Fruit fly (Drosophila melanogaster) whole organism, embryonic: ENCODE data around the gene MFS18.
A peak's percentile ranks its signal among the peaks of the same experiment; 100 is the strongest.

Experiments used
- Antp ChIP-seq: fragments of 200-800 bp; sonication (Bioruptor generic); optimal IDR thresholded peaks from 3 replicates; lab custom pipeline; 2016; ENCODE audit warnings: missing biosample characterization, missing genetic modification characterization
- Bgb ChIP-seq: fragments of 200-800 bp; sonication (Bioruptor generic); IDR thresholded peaks from 2 replicates; pipeline ENCODE4 v1.3.6; 2022; ENCODE audit warnings: missing biosample characterization, missing genetic modification characterization; ENCODE audit not compliant: partially characterized antibody
- Bteb2 ChIP-seq: fragments of 200-800 bp; sonication (Bioruptor generic); optimal IDR thresholded peaks from 2 replicates; lab custom pipeline; 2016; ENCODE audit warnings: missing biosample characterization, missing genetic modification characterization
- CG10267 ChIP-seq: fragments of 200-800 bp; sonication (Bioruptor generic); optimal IDR thresholded peaks from 2 replicates; lab custom pipeline; 2018; ENCODE audit warnings: missing biosample characterization, mild to moderate bottlenecking, missing genetic modification characterization, moderate library complexity
- CG12236 ChIP-seq: fragments of 200-800 bp; sonication (Bioruptor generic); optimal IDR thresholded peaks from 2 replicates; lab custom pipeline; 2016; ENCODE audit warnings: missing biosample characterization, missing genetic modification characterization
- CG13424 ChIP-seq: fragments of 200-800 bp; sonication (Bioruptor generic); optimal IDR thresholded peaks from 2 replicates; lab custom pipeline; 2019; ENCODE audit warnings: missing biosample characterization, mild to moderate bottlenecking, missing genetic modification characterization, moderate library complexity
- CG17328 ChIP-seq: fragments of 200-800 bp; sonication (Bioruptor generic); IDR thresholded peaks from 2 replicates; pipeline ENCODE4 v1.3.6; 2022; ENCODE audit warnings: missing biosample characterization, missing genetic modification characterization
- CG18476 ChIP-seq: fragments of 200-800 bp; sonication (Bioruptor generic); optimal IDR thresholded peaks from 2 replicates; lab custom pipeline; 2016; ENCODE audit warnings: missing biosample characterization, mild to moderate bottlenecking, missing genetic modification characterization
- CG34224 ChIP-seq: fragments of 200-800 bp; sonication (Bioruptor generic); IDR thresholded peaks from 3 replicates; pipeline ENCODE4 v1.3.6; 2022; ENCODE audit warnings: missing biosample characterization, missing genetic modification characterization; ENCODE audit not compliant: partially characterized antibody
- CG4617 ChIP-seq: fragments of 200-800 bp; sonication (Bioruptor generic); optimal IDR thresholded peaks from 3 replicates; lab custom pipeline; 2016; ENCODE audit warnings: missing biosample characterization, missing genetic modification characterization, borderline replicate concordance
- CG7928 ChIP-seq: fragments of 200-800 bp; sonication (Bioruptor generic); optimal IDR thresholded peaks from 2 replicates; lab custom pipeline; 2017; ENCODE audit warnings: missing biosample characterization, mild to moderate bottlenecking, missing genetic modification characterization
- CTCF ChIP-seq: fragments of 200-800 bp; sonication (Bioruptor generic); optimal IDR thresholded peaks from 2 replicates; lab custom pipeline; 2017; ENCODE audit warnings: missing biosample characterization, mild to moderate bottlenecking, missing genetic modification characterization, moderate library complexity
- Deaf1 ChIP-seq: fragments of 200-800 bp; optimal IDR thresholded peaks from 3 replicates; lab custom pipeline; 2019; ENCODE audit warnings: missing biosample characterization, mild to moderate bottlenecking, missing genetic modification characterization, moderate library complexity
- Dref ChIP-seq: fragments of 200-800 bp; sonication (Bioruptor generic); IDR thresholded peaks from 2 replicates; pipeline ENCODE4 v1.3.6; 2022; ENCODE audit warnings: missing biosample characterization, missing genetic modification characterization
- Ets65A ChIP-seq: fragments of 200-800 bp; sonication (Bioruptor generic); peaks from one replicate; lab custom pipeline; 2016; ENCODE audit warnings: missing biosample characterization, missing genetic modification characterization
- Gsc ChIP-seq: fragments of 200-800 bp; sonication (Bioruptor generic); IDR thresholded peaks from 2 replicates; pipeline ENCODE4 v1.3.6; 2022; ENCODE audit warnings: missing biosample characterization, missing genetic modification characterization
- HmgZ ChIP-seq: fragments of 200-800 bp; sonication (Bioruptor generic); optimal IDR thresholded peaks from 2 replicates; lab custom pipeline; 2018; ENCODE audit warnings: missing biosample characterization, mild to moderate bottlenecking, missing genetic modification characterization
- Hmx ChIP-seq: fragments of 200-800 bp; sonication (Bioruptor generic); optimal IDR thresholded peaks from 2 replicates; lab custom pipeline; 2016; ENCODE audit warnings: missing biosample characterization, missing genetic modification characterization
- Hr3 ChIP-seq: fragments of 200-800 bp; sonication (Bioruptor generic); optimal IDR thresholded peaks from 3 replicates; lab custom pipeline; 2016; ENCODE audit warnings: missing biosample characterization, missing genetic modification characterization
- Lhr ChIP-seq: fragments of 200-800 bp; sonication (Bioruptor generic); optimal IDR thresholded peaks from 3 replicates; lab custom pipeline; 2017; ENCODE audit warnings: mild to moderate bottlenecking, missing biosample characterization, missing genetic modification reagents, missing genetic modification characterization
- MESR4 ChIP-seq: fragments of 200-800 bp; sonication (Bioruptor generic); optimal IDR thresholded peaks from 2 replicates; lab custom pipeline; 2018; ENCODE audit warnings: missing biosample characterization, mild to moderate bottlenecking, missing genetic modification characterization, moderate library complexity
- NfI ChIP-seq: fragments of 200-800 bp; sonication (Bioruptor generic); optimal IDR thresholded peaks from 3 replicates; lab custom pipeline; 2018; ENCODE audit warnings: missing biosample characterization, mild to moderate bottlenecking, missing genetic modification characterization, moderate library complexity
- Sox100B ChIP-seq: fragments of 200-800 bp; sonication (Bioruptor generic); optimal IDR thresholded peaks from 3 replicates; lab custom pipeline; 2018; ENCODE audit warnings: missing biosample characterization, mild to moderate bottlenecking, missing genetic modification characterization
- Sry-β ChIP-seq: fragments of 200-800 bp; sonication (Bioruptor generic); optimal IDR thresholded peaks from 2 replicates; lab custom pipeline; 2018; ENCODE audit warnings: missing biosample characterization, mild to moderate bottlenecking, missing genetic modification characterization, moderate library complexity
- Taf1 ChIP-seq: fragments of 200-800 bp; sonication (Bioruptor generic); IDR thresholded peaks from 2 replicates; pipeline ENCODE4 v1.3.6; 2022; ENCODE audit warnings: missing biosample characterization, missing genetic modification characterization
- Vsx1 ChIP-seq: fragments of 200-800 bp; sonication (Bioruptor generic); optimal IDR thresholded peaks from 2 replicates; lab custom pipeline; 2017; ENCODE audit warnings: missing biosample characterization, mild to moderate bottlenecking, missing genetic modification characterization, missing genetic modification reagents
- ab ChIP-seq: fragments of 200-800 bp; sonication (Bioruptor generic); optimal IDR thresholded peaks from 2 replicates; lab custom pipeline; 2016; ENCODE audit warnings: missing biosample characterization, missing genetic modification characterization
- ato ChIP-seq: fragments of 200-800 bp; sonication (Bioruptor generic); IDR thresholded peaks from 2 replicates; pipeline ENCODE4 v1.3.6; 2022; ENCODE audit warnings: missing biosample characterization, missing genetic modification characterization; ENCODE audit not compliant: partially characterized antibody
- bowl ChIP-seq: fragments of 200-800 bp; sonication (Bioruptor generic); IDR thresholded peaks from 2 replicates; pipeline ENCODE4 v1.3.6; 2022; ENCODE audit warnings: missing biosample characterization, missing genetic modification characterization
- br ChIP-seq: fragments of >200 bp; optimal IDR thresholded peaks from 2 replicates; lab custom pipeline; 2017
- ci ChIP-seq: fragments of 200-800 bp; sonication (Bioruptor generic); IDR thresholded peaks from 3 replicates; pipeline ENCODE4 v1.3.6; 2022; ENCODE audit warnings: missing biosample characterization, missing genetic modification characterization
- crol ChIP-seq: fragments of 200-800 bp; sonication (Bioruptor generic); IDR thresholded peaks from 2 replicates; pipeline ENCODE4 v1.3.6; 2022; ENCODE audit warnings: missing biosample characterization, missing genetic modification characterization
- en ChIP-seq: fragments of 200-800 bp; sonication (Bioruptor generic); optimal IDR thresholded peaks from 2 replicates; lab custom pipeline; 2016; ENCODE audit warnings: missing biosample characterization, missing genetic modification characterization
- fd3F ChIP-seq: fragments of 200-800 bp; sonication (Bioruptor generic); optimal IDR thresholded peaks from 2 replicates; lab custom pipeline; 2018; ENCODE audit warnings: missing biosample characterization, mild to moderate bottlenecking, missing genetic modification characterization, moderate library complexity
- gce ChIP-seq: fragments of 200-800 bp; sonication (Bioruptor generic); IDR thresholded peaks from 3 replicates; pipeline ENCODE4 v1.3.6; 2022; ENCODE audit warnings: missing biosample characterization, missing genetic modification characterization
- grn ChIP-seq: fragments of 200-800 bp; sonication (Bioruptor generic); optimal IDR thresholded peaks from 3 replicates; lab custom pipeline; 2017; ENCODE audit warnings: missing biosample characterization, missing genetic modification characterization
- oc ChIP-seq: fragments of 200-800 bp; sonication (Bioruptor generic); optimal IDR thresholded peaks from 2 replicates; lab custom pipeline; 2018; ENCODE audit warnings: missing biosample characterization, mild to moderate bottlenecking, missing genetic modification characterization, moderate library complexity
- p53 ChIP-seq: fragments of 200-800 bp; sonication (Bioruptor generic); optimal IDR thresholded peaks from 2 replicates; lab custom pipeline; 2016; ENCODE audit warnings: missing biosample characterization, missing genetic modification characterization
- pb ChIP-seq: fragments of 200-800 bp; sonication (Bioruptor generic); optimal IDR thresholded peaks from 3 replicates; lab custom pipeline; 2016; ENCODE audit warnings: missing biosample characterization, missing genetic modification characterization
- peb ChIP-seq: fragments of 200-800 bp; sonication (Bioruptor generic); IDR thresholded peaks from 2 replicates; pipeline ENCODE4 v1.3.6; 2022; ENCODE audit warnings: missing biosample characterization, missing genetic modification characterization
- pfk ChIP-seq: fragments of 200-800 bp; sonication (Bioruptor generic); optimal IDR thresholded peaks from 2 replicates; lab custom pipeline; 2018; ENCODE audit warnings: missing biosample characterization, mild to moderate bottlenecking, missing genetic modification characterization, moderate library complexity
- row ChIP-seq: fragments of 200-800 bp; sonication (Bioruptor generic); IDR thresholded peaks from 3 replicates; pipeline ENCODE4 v1.3.6; 2022; ENCODE audit warnings: missing biosample characterization, missing genetic modification characterization
- seq ChIP-seq: fragments of 200-800 bp; sonication (Bioruptor generic); IDR thresholded peaks from 2 replicates; pipeline ENCODE4 v1.3.6; 2022; ENCODE audit warnings: missing biosample characterization, missing genetic modification characterization
- slp2 ChIP-seq: fragments of 200-800 bp; sonication (Bioruptor generic); optimal IDR thresholded peaks from 2 replicates; lab custom pipeline; 2016; ENCODE audit warnings: missing biosample characterization, missing genetic modification characterization
- sr ChIP-seq: fragments of 200-800 bp; sonication (Bioruptor generic); IDR thresholded peaks from 3 replicates; pipeline ENCODE4 v1.3.6; 2022; ENCODE audit warnings: missing biosample characterization, missing genetic modification characterization
- stwl ChIP-seq: fragments of 200-800 bp; sonication (Bioruptor generic); optimal IDR thresholded peaks from 3 replicates; lab custom pipeline; 2018; ENCODE audit warnings: missing biosample characterization, mild to moderate bottlenecking, missing genetic modification characterization, moderate library complexity
- tin ChIP-seq: fragments of 200-800 bp; sonication (Bioruptor generic); optimal IDR thresholded peaks from 3 replicates; lab custom pipeline; 2016; ENCODE audit warnings: missing biosample characterization, missing genetic modification characterization
- trh ChIP-seq: fragments of 200-800 bp; sonication (Bioruptor generic); optimal IDR thresholded peaks from 2 replicates; lab custom pipeline; 2016; ENCODE audit warnings: missing biosample characterization, missing genetic modification characterization
- unpg ChIP-seq: fragments of 200-800 bp; sonication (Bioruptor generic); optimal IDR thresholded peaks from 3 replicates; lab custom pipeline; 2018; ENCODE audit warnings: missing biosample characterization, mild to moderate bottlenecking, missing genetic modification characterization, moderate library complexity
- usp ChIP-seq: fragments of >200 bp; optimal IDR thresholded peaks from 2 replicates; lab custom pipeline; 2017; ENCODE audit warnings: missing biosample characterization, missing genetic modification characterization
- vvl ChIP-seq: fragments of 200-800 bp; sonication (Bioruptor generic); IDR thresholded peaks from 2 replicates; pipeline ENCODE4 v1.3.6; 2022; ENCODE audit warnings: missing biosample characterization, missing genetic modification characterization
- yki ChIP-seq: fragments of >200 bp; optimal IDR thresholded peaks from 3 replicates; lab custom pipeline; 2018
- zfh1 ChIP-seq: fragments of 200-800 bp; sonication (Bioruptor generic); IDR thresholded peaks from 3 replicates; pipeline ENCODE4 v1.3.6; 2022; ENCODE audit warnings: missing biosample characterization, missing genetic modification characterization

MFS18 gene

DNA sequence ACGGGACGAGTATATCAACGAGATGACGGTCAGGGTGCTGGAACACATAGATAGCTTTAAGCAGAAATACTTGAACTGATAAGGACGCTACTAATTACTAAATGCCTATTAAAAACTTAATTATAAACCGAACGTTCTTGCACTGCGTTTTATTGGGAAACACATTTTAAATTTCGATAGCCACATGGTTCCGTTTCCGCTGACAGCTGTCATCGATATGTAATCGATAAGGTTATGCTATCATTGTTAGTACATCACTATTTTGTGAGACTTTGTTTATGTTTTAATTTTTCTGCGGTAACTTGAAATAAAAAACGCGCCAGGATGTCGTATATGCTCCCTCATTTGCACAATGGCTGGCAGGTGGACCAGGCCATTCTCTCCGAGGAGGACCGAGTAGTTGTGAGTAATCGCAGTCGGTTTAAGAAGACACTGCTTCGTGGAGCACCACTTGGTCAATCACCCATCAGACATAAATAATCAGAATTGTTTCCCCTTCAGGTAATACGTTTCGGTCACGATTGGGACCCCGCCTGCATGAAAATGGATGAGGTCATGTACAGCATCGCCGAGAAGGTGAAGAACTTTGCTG lies 45.3 kb downstream of the MFS18 start, which contains the start of gene Dim1 (continued):
- TF ChIP-seq CG13424 (tag; lab: Kevin White, UChicago) (no peak), CG34224 (GFP tag; lab: Robert Waterston, UW) (peak; percentile 88), Sry-β (GFP tag; lab: Kevin White, UChicago) (no peak), Taf1 (GFP tag; lab: Robert Waterston, UW) (no peak), oc (no peak), Bgb (GFP tag; lab: Robert Waterston, UW) (peak; percentile 74), bowl (no peak), CG17328 (GFP tag; lab: Robert Waterston, UW) (0 out of 2 replicates have a peak, but pooled peaks have one; percentile 31), stwl (peak; percentile 82), seq (GFP tag; lab: Robert Waterston, UW) (no peak), Sox100B (no peak), CG18476 (no peak), CG7928 (no peak), Vsx1 (no peak), unpg (GFP tag; lab: Kevin White, UChicago) (no peak), p53 (peak; percentile 17), ato (GFP tag; lab: Robert Waterston, UW) (peak; percentile 72), zfh1 (peak; percentile 30; the same call in 1 of the 3 replicates), vvl (peak; percentile 59; the same call in 1 of the 2 replicates), br (lab: Kevin White, UChicago) (no peak), ab (GFP tag; lab: Kevin White, UChicago) (no peak), usp (GFP tag; lab: Kevin White, UChicago) (no peak), Ets65A (GFP tag; lab: Kevin White, UChicago) (no peak), crol (GFP tag; lab: Robert Waterston, UW) (no peak), NfI (GFP tag; lab: Kevin White, UChicago) (peak; percentile 70), yki (lab: Kevin White, UChicago) (no peak), en (GFP tag; lab: Kevin White, UChicago) (no peak), gce (GFP tag; lab: Robert Waterston, UW) (no peak), CG4617 (GFP tag; lab: Kevin White, UChicago) (peak; percentile 34), Lhr (GFP tag; lab: Kevin White, UChicago) (peak; percentile 19), Hr3 (GFP tag; lab: Kevin White, UChicago) (no peak), Gsc (GFP tag; lab: Robert Waterston, UW) (no peak), peb (GFP tag; lab: Robert Waterston, UW) (no peak), sr (GFP tag; lab: Robert Waterston, UW) (no peak), CG10267 (tag; lab: Kevin White, UChicago) (no peak), HmgZ (tag; lab: Kevin White, UChicago) (peak; percentile 44), MESR4 (GFP tag; lab: Kevin White, UChicago) (peak; percentile 69), grn (GFP tag; lab: Kevin White, UChicago) (no peak), pfk (GFP tag; lab: Kevin White, UChicago) (no peak), Hmx (GFP tag; lab: Kevin White, UChicago) (no peak), ci (GFP tag; lab: Robert Waterston, UW) (no peak), Deaf1 (tag; lab: Kevin White, UChicago) (no peak), slp2 (no peak), Bteb2 (GFP tag; lab: Kevin White, UChicago) (peak; percentile 38), trh (GFP tag; lab: Kevin White, UChicago) (no peak), Antp (GFP tag; lab: Kevin White, UChicago) (no peak), tin (GFP tag; lab: Kevin White, UChicago) (no peak), row (GFP tag; lab: Robert Waterston, UW) (no peak), Dref (GFP tag; lab: Robert Waterston, UW) (peak; percentile 91), fd3F (no peak), CTCF (peak; percentile 14), pb (GFP tag; lab: Kevin White, UChicago) (peak; percentile 36), CG12236 (no peak)
